Fruit fly (Drosophila melanogaster): ENCODE data around the gene Sec20.

Sec20 gene

dm6 chr3R:5838683-5839365 lies 14.5 kb upstream of the Sec20 start:
- TF ChIP-seq bab1 (GFP tag; optimal IDR thresholded peaks at IDR 0.05), result no peak
- no peak for TF ChIP-seq CG14711 (tag; optimal IDR thresholded peaks at IDR 0.05)
- TF ChIP-seq cnc (optimal IDR thresholded peaks at IDR 0.05), result no peak
- peak; percentile 27 for TF ChIP-seq CG11617 (GFP tag; optimal IDR thresholded peaks at IDR 0.05)
- TF ChIP-seq CG1620 (GFP tag; optimal IDR thresholded peaks at IDR 0.05), result no peak
- no peak for TF ChIP-seq Clk (GFP tag; optimal IDR thresholded peaks at IDR 0.05)
- TF ChIP-seq CG7045 (GFP tag; optimal IDR thresholded peaks at IDR 0.05), result peak; percentile 51
- TF ChIP-seq pad (GFP tag; optimal IDR thresholded peaks at IDR 0.05), result peak; percentile 36
- peak; percentile 22 for TF ChIP-seq CG12768 (GFP tag; optimal IDR thresholded peaks at IDR 0.05)
- peak; percentile 40 for TF ChIP-seq toe (GFP tag; optimal IDR thresholded peaks at IDR 0.05)
- peak; percentile 47 for TF ChIP-seq Mnt (GFP tag; optimal IDR thresholded peaks at IDR 0.05)
- peak; percentile 51 for TF ChIP-seq CG7101 (tag; optimal IDR thresholded peaks at IDR 0.05)
- peak; percentile 57 for TF ChIP-seq kay (GFP tag; ENCODE audit: borderline replicate concordance)
- peak; percentile 47 for TF ChIP-seq ovo (GFP tag; optimal IDR thresholded peaks at IDR 0.05)
- TF ChIP-seq cic (GFP tag; optimal IDR thresholded peaks at IDR 0.05), result peak; percentile 71
- TF ChIP-seq CG5204 (GFP tag; optimal IDR thresholded peaks at IDR 0.05), result peak; percentile 44
- TF ChIP-seq Hr96 (GFP tag; optimal IDR thresholded peaks at IDR 0.05), result peak; percentile 5
- peak; percentile 63 for TF ChIP-seq Crg-1 (GFP tag; optimal IDR thresholded peaks at IDR 0.05)

DNA sequence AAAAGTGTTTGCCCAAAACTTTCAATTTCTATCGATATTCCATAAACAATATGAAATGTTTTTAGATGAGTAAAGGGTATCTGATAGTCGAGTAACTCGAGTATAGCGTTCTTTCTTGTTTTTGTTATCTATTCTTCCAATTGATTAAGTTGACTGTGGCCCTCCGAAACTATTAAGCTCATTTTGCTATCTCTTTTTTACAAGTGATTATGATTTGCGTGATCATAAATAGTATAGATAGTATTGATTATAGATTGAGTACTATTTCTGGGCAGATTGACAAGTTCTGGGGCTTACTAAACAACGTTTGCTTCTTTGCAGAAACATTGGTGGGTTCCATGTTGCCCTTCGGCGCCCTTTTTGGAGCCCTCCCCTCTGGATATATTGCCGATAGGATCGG lies 12.2 kb upstream of the Sec20 start:
- TF ChIP-seq kay (GFP tag; ENCODE audit: borderline replicate concordance), result no peak
- no peak for TF ChIP-seq Clk (GFP tag; optimal IDR thresholded peaks at IDR 0.05)
- TF ChIP-seq cnc (optimal IDR thresholded peaks at IDR 0.05), result no peak
- TF ChIP-seq CG5204 (GFP tag; optimal IDR thresholded peaks at IDR 0.05), result no peak
- peak; percentile 8 for TF ChIP-seq cic (GFP tag; optimal IDR thresholded peaks at IDR 0.05)

dm6 chr3R:5833948-5834504 lies 9.7 kb upstream of the Sec20 start:
- TF ChIP-seq CG7045 (GFP tag; optimal IDR thresholded peaks at IDR 0.05), result peak; percentile 90
- TF ChIP-seq ovo (GFP tag; optimal IDR thresholded peaks at IDR 0.05), result no peak
- TF ChIP-seq bab1 (GFP tag; optimal IDR thresholded peaks at IDR 0.05), result peak; percentile 17
- TF ChIP-seq CG1620 (GFP tag; optimal IDR thresholded peaks at IDR 0.05), result peak; percentile 45
- peak; percentile 44 for TF ChIP-seq cic (GFP tag; optimal IDR thresholded peaks at IDR 0.05)
- peak; percentile 51 for TF ChIP-seq tj (GFP tag; optimal IDR thresholded peaks at IDR 0.05)
- peak; percentile 77 for TF ChIP-seq CG12768 (GFP tag; optimal IDR thresholded peaks at IDR 0.05)
- TF ChIP-seq Clk (GFP tag; optimal IDR thresholded peaks at IDR 0.05), result peak; percentile 60
- TF ChIP-seq Mnt (GFP tag; optimal IDR thresholded peaks at IDR 0.05), result peak; percentile 69
- TF ChIP-seq CG11617 (GFP tag; optimal IDR thresholded peaks at IDR 0.05), result peak; percentile 62
- TF ChIP-seq Hr96 (GFP tag; optimal IDR thresholded peaks at IDR 0.05), result peak; percentile 84
- peak; percentile 14 for TF ChIP-seq pad (GFP tag; optimal IDR thresholded peaks at IDR 0.05)
- TF ChIP-seq cnc (optimal IDR thresholded peaks at IDR 0.05), result no peak
- TF ChIP-seq toe (GFP tag; optimal IDR thresholded peaks at IDR 0.05), result peak; percentile 67
- peak; percentile 78 for TF ChIP-seq kay (GFP tag; ENCODE audit: borderline replicate concordance)
- peak; percentile 62 for TF ChIP-seq CG14711 (tag; optimal IDR thresholded peaks at IDR 0.05)
- peak; percentile 43 for TF ChIP-seq Crg-1 (GFP tag; optimal IDR thresholded peaks at IDR 0.05)
- TF ChIP-seq CG33017 (tag; optimal IDR thresholded peaks at IDR 0.05), result peak; percentile 84
- peak; percentile 60 for TF ChIP-seq CG7101 (tag; optimal IDR thresholded peaks at IDR 0.05)
- peak; percentile 87 for TF ChIP-seq CG5204 (GFP tag; optimal IDR thresholded peaks at IDR 0.05)

- TF ChIP-seq cic (GFP tag; optimal IDR thresholded peaks at IDR 0.05), result peak; percentile 68
- TF ChIP-seq ovo (GFP tag; optimal IDR thresholded peaks at IDR 0.05), result no peak
- TF ChIP-seq CG7101 (tag; optimal IDR thresholded peaks at IDR 0.05), result no peak
- TF ChIP-seq kay (GFP tag; ENCODE audit: borderline replicate concordance), result no peak
- TF ChIP-seq CG11617 (GFP tag; optimal IDR thresholded peaks at IDR 0.05), result no peak
- no peak for TF ChIP-seq tj (GFP tag; optimal IDR thresholded peaks at IDR 0.05)
- TF ChIP-seq toe (GFP tag; optimal IDR thresholded peaks at IDR 0.05), result no peak
- no peak for TF ChIP-seq CG5204 (GFP tag; optimal IDR thresholded peaks at IDR 0.05)
- TF ChIP-seq Hr96 (GFP tag; optimal IDR thresholded peaks at IDR 0.05), result peak; percentile 1
- TF ChIP-seq Clk (GFP tag; optimal IDR thresholded peaks at IDR 0.05), result no peak
- no peak for TF ChIP-seq pad (GFP tag; optimal IDR thresholded peaks at IDR 0.05)
- TF ChIP-seq CG7045 (GFP tag; optimal IDR thresholded peaks at IDR 0.05), result no peak
- no peak for TF ChIP-seq CG14711 (tag; optimal IDR thresholded peaks at IDR 0.05)
- TF ChIP-seq CG12768 (GFP tag; optimal IDR thresholded peaks at IDR 0.05), result no peak
- no peak for TF ChIP-seq Mnt (GFP tag; optimal IDR thresholded peaks at IDR 0.05)
Measured at dm6 chr3R:5832345-5832981, 8.1 kb upstream of the Sec20 start.

DNA sequence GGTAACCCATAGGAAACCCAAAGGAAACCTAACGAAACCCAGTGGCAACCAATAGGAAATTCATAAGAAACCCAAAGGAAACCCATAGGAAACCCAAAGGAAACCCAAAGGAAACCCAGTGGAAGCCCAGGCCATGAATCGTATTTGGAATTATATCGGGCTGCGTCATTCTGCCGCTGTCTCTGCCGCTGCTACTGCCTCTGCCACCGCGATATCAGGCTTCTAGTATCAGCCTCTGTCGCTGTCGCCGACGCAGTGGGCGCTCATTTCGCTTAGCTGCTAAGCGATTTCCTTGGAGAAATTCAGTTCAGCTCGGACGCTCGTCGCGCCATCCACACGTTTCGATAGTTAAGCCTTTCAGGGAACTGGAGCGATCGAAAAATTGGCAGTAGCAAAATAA lies 7.0 kb upstream of the Sec20 start, which contains the start of gene CG1208:
Gene CG1208 (plus strand): TSS at position 301 of the 400 bp plus-strand sequence.
- TF ChIP-seq CG5204 (GFP tag; optimal IDR thresholded peaks at IDR 0.05), result no peak
- no peak for TF ChIP-seq Crg-1 (GFP tag; optimal IDR thresholded peaks at IDR 0.05)
- no peak for TF ChIP-seq CG12768 (GFP tag; optimal IDR thresholded peaks at IDR 0.05)
- no peak for TF ChIP-seq CG1620 (GFP tag; optimal IDR thresholded peaks at IDR 0.05)
- no peak for TF ChIP-seq Hr96 (GFP tag; optimal IDR thresholded peaks at IDR 0.05)
- TF ChIP-seq cic (GFP tag; optimal IDR thresholded peaks at IDR 0.05), result no peak
- TF ChIP-seq CG14711 (tag; optimal IDR thresholded peaks at IDR 0.05), result no peak
- TF ChIP-seq kay (GFP tag; ENCODE audit: borderline replicate concordance), result no peak
- TF ChIP-seq Clk (GFP tag; optimal IDR thresholded peaks at IDR 0.05), result no peak
- TF ChIP-seq bab1 (GFP tag; optimal IDR thresholded peaks at IDR 0.05), result no peak
- no peak for TF ChIP-seq pad (GFP tag; optimal IDR thresholded peaks at IDR 0.05)
- no peak for TF ChIP-seq cnc (optimal IDR thresholded peaks at IDR 0.05)

All from whole organism, adult.